Fruit fly (Drosophila melanogaster): ENCODE results near the gene CheB93a.

The CheB93a gene

dm6 chr3R:21456774-21457173 lies 49.5 kb downstream of the CheB93a start:
- TF ChIP-seq oc (tag; optimal IDR thresholded peaks at IDR 0.05): peak; percentile 17
- TF ChIP-seq Nf-YC (tag; optimal IDR thresholded peaks at IDR 0.05): peak; percentile 85
- no peak for TF ChIP-seq Dad (GFP tag; optimal IDR thresholded peaks at IDR 0.05)
- no peak for TF ChIP-seq Vsx1 (GFP tag; optimal IDR thresholded peaks at IDR 0.05)
- peak; percentile 92 for TF ChIP-seq Nf-YB (GFP tag; optimal IDR thresholded peaks at IDR 0.05)
- TF ChIP-seq cg (GFP tag; optimal IDR thresholded peaks at IDR 0.05): peak; percentile 38
